Worm (Caenorhabditis elegans) whole organism, L2 larva: ENCODE measurements around the gene cyp-13A6.

ENCODE experiments used
- R02D3.7 ChIP-seq: fragments of 150-350 bp; optimal IDR thresholded peaks from 2 replicates; lab custom pipeline; 2014; ENCODE audit warnings: missing biosample characterization, missing genetic modification characterization
- ceh-82 ChIP-seq: fragments of 150-350 bp; optimal IDR thresholded peaks from 2 replicates; lab custom pipeline; 2014; ENCODE audit warnings: missing biosample characterization, missing genetic modification characterization
- elt-1 ChIP-seq: fragments of 150-350 bp; optimal IDR thresholded peaks from 2 replicates; lab custom pipeline; 2014; ENCODE audit warnings: missing biosample characterization, missing genetic modification characterization
- gmeb-1 ChIP-seq: fragments of 150-350 bp; optimal IDR thresholded peaks from 2 replicates; lab custom pipeline; 2014; ENCODE audit warnings: missing biosample characterization, missing genetic modification characterization
- lin-13 ChIP-seq: fragments of 150-350 bp; optimal IDR thresholded peaks from 2 replicates; lab custom pipeline; 2014; ENCODE audit warnings: missing biosample characterization, missing genetic modification reagents, missing genetic modification characterization
- lsy-2 ChIP-seq, 2 experiments: fragments of 150-350 bp in 1 of 2; sonication (generic microtip) in 1 of 2; optimal IDR thresholded peaks; 2 replicates each; lab custom pipeline; 2014 to 2017; ENCODE audit warnings: missing biosample characterization in 2 of 2, missing genetic modification characterization in 2 of 2
- nhr-23 ChIP-seq: fragments of 150-350 bp; optimal IDR thresholded peaks from 2 replicates; lab custom pipeline; 2014; ENCODE audit warnings: missing biosample characterization, missing genetic modification reagents, missing genetic modification characterization
- nhr-237 ChIP-seq: fragments of 150-350 bp; optimal IDR thresholded peaks from 2 replicates; lab custom pipeline; 2014; ENCODE audit warnings: missing biosample characterization, missing genetic modification characterization
- nhr-25 ChIP-seq: fragments of 150-350 bp; sonication (generic microtip); optimal IDR thresholded peaks from 3 replicates; lab custom pipeline; 2014; ENCODE audit warnings: missing biosample characterization, missing genetic modification characterization
- nhr-77 ChIP-seq: fragments of 150-350 bp; optimal IDR thresholded peaks from 2 replicates; lab custom pipeline; 2014; ENCODE audit warnings: missing biosample characterization, missing genetic modification characterization
- skn-1 ChIP-seq: sonication (generic microtip); optimal IDR thresholded peaks from 2 replicates; lab custom pipeline; 2017; ENCODE audit warnings: missing biosample characterization, missing genetic modification characterization
- snpc-4 ChIP-seq: fragments of 150-350 bp; optimal IDR thresholded peaks from 2 replicates; lab custom pipeline; 2014; ENCODE audit warnings: missing biosample characterization, missing genetic modification characterization

- TF ChIP-seq gmeb-1 (tag; lab: Kevin White, UChicago) (no peak), nhr-23 (tag; lab: Kevin White, UChicago) (no peak), skn-1 (tag; lab: Kevin White, UChicago) (no peak), elt-1 (tag; lab: Kevin White, UChicago) (no peak), lin-13 (GFP tag; lab: Kevin White, UChicago) (no peak), lsy-2 (tag; optimal IDR thresholded peaks at IDR 0.05; lab: Kevin White, UChicago) (no peak), R02D3.7 (tag; lab: Kevin White, UChicago) (no peak), ceh-82 (tag; lab: Kevin White, UChicago) (no peak), nhr-237 (no peak), nhr-25 (tag; lab: Kevin White, UChicago) (no peak), snpc-4 (tag; lab: Kevin White, UChicago) (no peak), nhr-77 (tag; lab: Kevin White, UChicago) (no peak)
Measured at ce11 chrII:9802642-9803041, at the start of gene cyp-13A6.
